Fruit fly (Drosophila melanogaster) whole organism, pupa: ENCODE data around the gene MtnC.

ENCODE experiments used
- CG14655 ChIP-seq: fragments of 200-800 bp; sonication (Bioruptor generic); optimal IDR thresholded peaks from 3 replicates; lab custom pipeline; 2017; ENCODE audit warnings: mild to moderate bottlenecking, missing biosample characterization, missing genetic modification reagents, missing genetic modification characterization
- CG17806 ChIP-seq: fragments of 200-800 bp; sonication (Bioruptor generic); optimal IDR thresholded peaks from 2 replicates; lab custom pipeline; 2018; ENCODE audit warnings: missing biosample characterization, mild to moderate bottlenecking, missing genetic modification characterization, moderate library complexity
- CG32121 ChIP-seq: fragments of 200-800 bp; sonication (Bioruptor generic); IDR thresholded peaks from 2 replicates; pipeline ENCODE4 v1.3.6; 2022; ENCODE audit warnings: missing biosample characterization, missing genetic modification characterization
- CG34367 ChIP-seq: fragments of 200-800 bp; sonication (Bioruptor generic); optimal IDR thresholded peaks from 2 replicates; lab custom pipeline; 2018; ENCODE audit warnings: missing biosample characterization, mild to moderate bottlenecking, missing genetic modification characterization
- CG9948 ChIP-seq: fragments of 200-800 bp; sonication (Bioruptor generic); optimal IDR thresholded peaks from 2 replicates; lab custom pipeline; 2018; ENCODE audit warnings: missing biosample characterization, mild to moderate bottlenecking, missing genetic modification characterization, moderate library complexity
- D1 ChIP-seq: fragments of 200-800 bp; sonication (Bioruptor generic); optimal IDR thresholded peaks from 2 replicates; lab custom pipeline; 2018; ENCODE audit warnings: missing biosample characterization, mild to moderate bottlenecking, missing genetic modification characterization, moderate library complexity
- EcR ChIP-seq: fragments of 200-800 bp; sonication (Bioruptor generic); optimal IDR thresholded peaks from 3 replicates; lab custom pipeline; 2019; ENCODE audit warnings: missing biosample characterization, missing genetic modification characterization, mild to moderate bottlenecking, moderate library complexity, missing genetic modification reagents
- Pif1A ChIP-seq: fragments of 200-800 bp; sonication (Bioruptor generic); optimal IDR thresholded peaks from 3 replicates; lab custom pipeline; 2016; ENCODE audit warnings: missing biosample characterization, missing genetic modification characterization
- Pif1B ChIP-seq: fragments of 200-800 bp; sonication (Bioruptor generic); optimal IDR thresholded peaks from 3 replicates; lab custom pipeline; 2016; ENCODE audit warnings: missing biosample characterization, missing genetic modification characterization
- gl ChIP-seq: fragments of 200-800 bp; sonication (Bioruptor generic); optimal IDR thresholded peaks from 2 replicates; lab custom pipeline; 2018; ENCODE audit warnings: missing biosample characterization, mild to moderate bottlenecking, missing genetic modification characterization
- rn ChIP-seq: fragments of 200-800 bp; sonication (Bioruptor generic); IDR thresholded peaks from 2 replicates; pipeline ENCODE4 v1.3.6; 2022; ENCODE audit warnings: missing biosample characterization, missing genetic modification characterization

DNA sequence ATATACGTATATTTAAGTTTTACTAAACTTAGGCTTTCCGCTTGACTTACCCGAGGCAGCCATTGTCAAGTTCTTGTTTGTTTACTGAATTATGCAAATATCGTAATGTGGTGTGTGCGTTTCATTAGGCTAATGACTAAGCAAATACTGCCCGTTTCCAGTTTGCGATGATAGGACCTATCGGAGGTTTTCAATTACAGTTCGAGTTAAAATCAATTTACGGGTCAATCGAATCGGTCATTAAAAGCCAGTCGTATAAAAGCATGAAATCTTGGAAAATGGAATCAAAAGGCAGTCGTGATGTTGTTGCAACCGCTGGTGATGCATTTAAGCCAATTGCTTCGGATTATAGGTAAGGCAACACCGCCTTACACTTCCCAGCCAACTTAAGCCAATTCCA is 21.4 kb upstream of the MtnC start, which contains the start of gene Ir92a:
- no peak for TF ChIP-seq CG9948 (tag; lab: Kevin White, UChicago)
- TF ChIP-seq Pif1A (GFP tag; lab: Kevin White, UChicago): no peak
- no peak for TF ChIP-seq CG17806 (tag; lab: Kevin White, UChicago)
- TF ChIP-seq CG34367 (tag; lab: Kevin White, UChicago): no peak
- TF ChIP-seq rn (GFP tag; lab: Robert Waterston, UW): no peak
- no peak for TF ChIP-seq Pif1B (GFP tag; lab: Kevin White, UChicago)
- TF ChIP-seq CG14655 (GFP tag; lab: Kevin White, UChicago): no peak
- TF ChIP-seq EcR: no peak
- no peak for TF ChIP-seq CG32121 (GFP tag; lab: Robert Waterston, UW)
- TF ChIP-seq gl (tag; lab: Kevin White, UChicago): no peak
- no peak for TF ChIP-seq D1 (tag; lab: Kevin White, UChicago)
